Worm (Caenorhabditis elegans) whole organism, L4 larva: ENCODE results near the gene srt-11.
A peak's percentile ranks its signal among the peaks of the same experiment; 100 is the strongest.
"Not testable (repeated sequence)": the region's sequence is repeated elsewhere in the genome, so short reads cannot be mapped to it uniquely, and the experiment has no call there.

Experiments used
- F10B5.3 ChIP-seq: sonication (generic microtip); optimal IDR thresholded peaks from 2 replicates; lab custom pipeline; 2016; ENCODE audit warnings: mild to moderate bottlenecking, missing genetic modification characterization, missing compliant biosample characterization
- F26F4.8 ChIP-seq: fragments of 200-800 bp; sonication (Bioruptor generic); conservative IDR thresholded peaks from 2 replicates; pipeline ENCODE4 v1.3.6; 2022; ENCODE audit warnings: missing genetic modification characterization, missing compliant biosample characterization
- Y48G9A.11 ChIP-seq: fragments of 200-800 bp; sonication (Bioruptor generic); IDR thresholded peaks from 2 replicates; pipeline ENCODE4 v1.3.6; 2022; ENCODE audit warnings: missing genetic modification reagents, missing genetic modification characterization, missing compliant biosample characterization
- Y5F2A.4 ChIP-seq: fragments of 200-800 bp; sonication (Bioruptor generic); optimal IDR thresholded peaks from 2 replicates; lab custom pipeline; 2018; ENCODE audit warnings: mild to moderate bottlenecking, missing genetic modification characterization, missing compliant biosample characterization
- Y75B8A.6 ChIP-seq: fragments of 200-800 bp; sonication (Bioruptor generic); IDR thresholded peaks from 2 replicates; pipeline ENCODE4 v1.3.6; 2022; ENCODE audit warnings: missing genetic modification reagents, missing genetic modification characterization, missing compliant biosample characterization
- aha-1 ChIP-seq: fragments of 150-350 bp; peaks from one replicate; lab custom pipeline; 2014; ENCODE audit warnings: missing biosample characterization, missing genetic modification characterization
- ama-1 ChIP-seq: fragments of 150-350 bp; optimal IDR thresholded peaks from 2 replicates; lab custom pipeline; 2014; ENCODE audit warnings: inconsistent platforms, mixed read lengths
- arid-1 ChIP-seq: fragments of 200-800 bp; sonication (Bioruptor generic); conservative IDR thresholded peaks from 2 replicates; pipeline ENCODE4 v1.3.6; 2022; ENCODE audit warnings: missing genetic modification reagents, missing genetic modification characterization, missing compliant biosample characterization
- ceh-82 ChIP-seq: sonication (generic microtip); optimal IDR thresholded peaks from 2 replicates; lab custom pipeline; 2017; ENCODE audit warnings: missing biosample characterization, missing genetic modification characterization
- cey-2 ChIP-seq: sonication (generic microtip); optimal IDR thresholded peaks from 3 replicates; lab custom pipeline; 2017; ENCODE audit warnings: missing genetic modification characterization, mild to moderate bottlenecking, missing compliant biosample characterization, antibody characterized with exemption, borderline replicate concordance; ENCODE audit not compliant: insufficient read depth
- daf-12 ChIP-seq: fragments of 150-350 bp; optimal IDR thresholded peaks from 2 replicates; lab custom pipeline; 2014; ENCODE audit warnings: missing biosample characterization, missing genetic modification reagents, missing genetic modification characterization
- daf-16 ChIP-seq, 3 experiments: sonication (generic microtip); optimal IDR thresholded peaks; 2 replicates each; lab custom pipeline; 2016 to 2017; ENCODE audit warnings: missing genetic modification characterization in 3 of 3, missing genetic modification reagents in 3 of 3, mild to moderate bottlenecking in 2 of 3, missing compliant biosample characterization in 2 of 3, missing biosample characterization in 1 of 3, moderate library complexity in 1 of 3
- dmd-6 ChIP-seq: fragments of 200-800 bp; sonication (Bioruptor generic); IDR thresholded peaks from 2 replicates; pipeline ENCODE4 v1.3.6; 2022; ENCODE audit warnings: missing genetic modification reagents, missing genetic modification characterization, missing compliant biosample characterization
- dmd-9 ChIP-seq: fragments of 200-800 bp; sonication (Bioruptor generic); IDR thresholded peaks from 2 replicates; pipeline ENCODE4 v1.3.6; 2022; ENCODE audit warnings: missing genetic modification reagents, missing genetic modification characterization, missing compliant biosample characterization
- egl-27 ChIP-seq: sonication (generic microtip); optimal IDR thresholded peaks from 3 replicates; lab custom pipeline; 2017; ENCODE audit warnings: missing biosample characterization, missing genetic modification reagents, missing genetic modification characterization
- egl-43 ChIP-seq: fragments of 200-800 bp; sonication (Bioruptor generic); IDR thresholded peaks from 2 replicates; pipeline ENCODE4 v1.3.6; 2022; ENCODE audit warnings: missing genetic modification reagents, missing genetic modification characterization, missing compliant biosample characterization
- fos-1 ChIP-seq: fragments of 150-350 bp; optimal IDR thresholded peaks from 2 replicates; lab custom pipeline; 2014; ENCODE audit warnings: missing biosample characterization, missing genetic modification characterization
- hif-1 ChIP-seq, 2 experiments: sonication (generic microtip); optimal IDR thresholded peaks; 2 replicates each; lab custom pipeline; 2016 to 2017; ENCODE audit warnings: missing compliant biosample characterization in 2 of 2, missing genetic modification characterization in 2 of 2, missing genetic modification reagents in 2 of 2, missing genotype in 2 of 2, mild to moderate bottlenecking in 1 of 2
- hlh-11 ChIP-seq: fragments of 200-800 bp; sonication (Bioruptor generic); optimal IDR thresholded peaks from 2 replicates; lab custom pipeline; 2018; ENCODE audit warnings: mild to moderate bottlenecking, missing genetic modification characterization, missing compliant biosample characterization
- hlh-30 ChIP-seq: sonication (generic microtip); optimal IDR thresholded peaks from 2 replicates; lab custom pipeline; 2017; ENCODE audit warnings: antibody characterized with exemption, mild to moderate bottlenecking, missing genetic modification characterization, missing compliant biosample characterization; ENCODE audit not compliant: insufficient read depth
- hmg-1.1 ChIP-seq: fragments of 200-800 bp; sonication (Bioruptor generic); IDR thresholded peaks from 2 replicates; pipeline ENCODE4 v1.3.6; 2022; ENCODE audit warnings: missing genetic modification reagents, missing genetic modification characterization, missing compliant biosample characterization
- lim-7 ChIP-seq: fragments of 200-800 bp; sonication (Bioruptor generic); IDR thresholded peaks from 2 replicates; pipeline ENCODE4 v1.3.6; 2022; ENCODE audit warnings: missing genetic modification characterization, missing compliant biosample characterization
- lin-1 ChIP-seq: fragments of 200-800 bp; sonication (Bioruptor generic); IDR thresholded peaks from 2 replicates; pipeline ENCODE4 v1.3.6; 2022; ENCODE audit warnings: missing genetic modification reagents, missing genetic modification characterization, missing compliant biosample characterization
- lin-38 ChIP-seq: fragments of 200-800 bp; sonication (Bioruptor generic); IDR thresholded peaks from 2 replicates; pipeline ENCODE4 v1.3.6; 2022; ENCODE audit warnings: missing genetic modification reagents, missing genetic modification characterization, missing compliant biosample characterization
- lin-39 ChIP-seq: fragments of 150-350 bp; optimal IDR thresholded peaks from 2 replicates; lab custom pipeline; 2014; ENCODE audit warnings: missing biosample characterization, missing genetic modification reagents, missing genetic modification characterization
- madf-5 ChIP-seq, 2 experiments: fragments of 200-800 bp; sonication (Bioruptor generic); IDR thresholded peaks; 2 replicates each; pipeline ENCODE4 v1.3.6; 2022; ENCODE audit warnings: missing compliant biosample characterization in 2 of 2, missing genetic modification characterization in 2 of 2
- mdt-29 ChIP-seq: fragments of 200-800 bp; sonication (Bioruptor generic); IDR thresholded peaks from 2 replicates; pipeline ENCODE4 v1.3.6; 2022; ENCODE audit warnings: missing genetic modification reagents, missing genetic modification characterization, missing compliant biosample characterization
- mes-2 ChIP-seq: sonication (generic microtip); optimal IDR thresholded peaks from 2 replicates; lab custom pipeline; 2016; ENCODE audit warnings: missing genotype, mild to moderate bottlenecking, missing genetic modification characterization, missing compliant biosample characterization; ENCODE audit not compliant: poor library complexity, severe bottlenecking
- mxl-2 ChIP-seq: fragments of 200-800 bp; sonication (Bioruptor generic); conservative IDR thresholded peaks from 2 replicates; pipeline ENCODE4 v1.3.6; 2022; ENCODE audit warnings: missing genetic modification reagents, missing genetic modification characterization, missing compliant biosample characterization
- mxl-3 ChIP-seq: fragments of 200-800 bp; sonication (Bioruptor generic); optimal IDR thresholded peaks from 2 replicates; lab custom pipeline; 2018; ENCODE audit warnings: mild to moderate bottlenecking, missing genetic modification characterization, missing compliant biosample characterization
- nhr-10 ChIP-seq: fragments of 150-350 bp; optimal IDR thresholded peaks from 2 replicates; lab custom pipeline; 2014; ENCODE audit warnings: missing biosample characterization, missing genetic modification characterization
- nhr-25 ChIP-seq: sonication (generic microtip); optimal IDR thresholded peaks from 2 replicates; lab custom pipeline; 2017; ENCODE audit warnings: missing genetic modification characterization, mild to moderate bottlenecking, missing compliant biosample characterization, antibody characterized with exemption, moderate library complexity, borderline replicate concordance; ENCODE audit not compliant: insufficient read depth
- nhr-41 ChIP-seq: fragments of 200-800 bp; sonication (Bioruptor generic); IDR thresholded peaks from 2 replicates; pipeline ENCODE4 v1.3.6; 2022; ENCODE audit warnings: missing genetic modification reagents, missing genetic modification characterization, missing compliant biosample characterization
- nhr-42 ChIP-seq: fragments of 200-800 bp; sonication (Bioruptor generic); IDR thresholded peaks from 2 replicates; pipeline ENCODE4 v1.3.6; 2022; ENCODE audit warnings: missing genetic modification characterization, missing compliant biosample characterization
- nhr-77 ChIP-seq: fragments of 150-350 bp; optimal IDR thresholded peaks from 2 replicates; lab custom pipeline; 2014; ENCODE audit warnings: missing biosample characterization, missing genetic modification characterization
- pha-4 ChIP-seq, 2 experiments: fragments of 150-350 bp in 1 of 2; fragments of 200-800 bp in 1 of 2; sonication (Bioruptor generic) in 1 of 2; IDR thresholded peaks in 1 of 2; optimal IDR thresholded peaks in 1 of 2; 2 replicates each; pipeline versions ENCODE4 v1.3.6 to Lab custom; 2014 to 2022; ENCODE audit warnings: missing genetic modification characterization in 2 of 2, missing genetic modification reagents in 2 of 2, missing biosample characterization in 1 of 2, missing compliant biosample characterization in 1 of 2
- php-3 ChIP-seq: fragments of 200-800 bp; sonication (Bioruptor generic); IDR thresholded peaks from 2 replicates; pipeline ENCODE4 v1.3.6; 2022; ENCODE audit warnings: missing genetic modification reagents, missing genetic modification characterization, missing compliant biosample characterization
- saeg-2 ChIP-seq: fragments of 200-800 bp; sonication (Bioruptor generic); IDR thresholded peaks from 2 replicates; pipeline ENCODE4 v1.3.6; 2022; ENCODE audit warnings: missing genetic modification reagents, missing genetic modification characterization, missing compliant biosample characterization
- skn-1 ChIP-seq: fragments of 150-350 bp; optimal IDR thresholded peaks from 2 replicates; lab custom pipeline; 2014; ENCODE audit warnings: missing biosample characterization, missing genetic modification characterization
- spr-1 ChIP-seq: sonication (generic microtip); optimal IDR thresholded peaks from 2 replicates; lab custom pipeline; 2016; ENCODE audit warnings: mild to moderate bottlenecking, missing genetic modification characterization, missing compliant biosample characterization
- tra-1 ChIP-seq: fragments of 200-800 bp; sonication (Bioruptor generic); IDR thresholded peaks from 2 replicates; pipeline ENCODE4 v1.3.6; 2022; ENCODE audit warnings: missing genetic modification reagents, missing genetic modification characterization, missing compliant biosample characterization
- vab-7 ChIP-seq: fragments of 200-800 bp; sonication (Bioruptor generic); IDR thresholded peaks from 2 replicates; pipeline ENCODE4 v1.3.6; 2022; ENCODE audit warnings: missing genetic modification reagents, missing genetic modification characterization, missing compliant biosample characterization

The srt-11 gene

ce11 chrII:14801086-14801531 lies 4.7 kb upstream of the srt-11 start (continued):
- TF ChIP-seq spr-1 (tag; lab: Kevin White, UChicago) (peak; percentile 20), aha-1 (tag; lab: Kevin White, UChicago) (peak; percentile 75), nhr-41 (GFP tag; lab: Robert Waterston, UW) (0 out of 2 replicates have a peak, but pooled peaks have one; percentile 33), saeg-2 (GFP tag; lab: Robert Waterston, UW) (no peak)

- TF ChIP-seq hmg-1.1 (GFP tag; lab: Robert Waterston, UW) (0 out of 2 replicates have a peak, but pooled peaks have one; percentile 17), madf-5 (GFP tag; IDR thresholded peaks at IDR 0.05; lab: Robert Waterston, UW) (0 out of 4 replicates have a peak, but pooled peaks of 1 of the 2 experiments have one; percentile 58), mes-2 (tag; lab: Kevin White, UChicago) (peak; percentile 21), dmd-6 (GFP tag; lab: Robert Waterston, UW) (0 out of 2 replicates have a peak, but pooled peaks have one; percentile 8), pha-4 (GFP tag; IDR thresholded peaks at IDR 0.05; lab: Robert Waterston, UW) (peak; percentile 46; the same call in 1 of the 2 replicates), mdt-29 (0 out of 2 replicates have a peak, but pooled peaks have one; percentile 56), Y48G9A.11 (GFP tag; lab: Robert Waterston, UW) (peak; percentile 9; the same call in 1 of the 2 replicates), lim-7 (GFP tag; lab: Robert Waterston, UW) (peak; percentile 11; the same call in 1 of the 2 replicates), lin-38 (peak; percentile 65), arid-1 (GFP tag; lab: Robert Waterston, UW) (peak; percentile 39; the same call in 1 of the 2 replicates), F26F4.8 (GFP tag; lab: Robert Waterston, UW) (0 out of 2 replicates have a peak, but pooled peaks have one; percentile 47), vab-7 (GFP tag; lab: Robert Waterston, UW) (peak; percentile 57), egl-43 (GFP tag; lab: Robert Waterston, UW) (peak; percentile 58; the same call in 1 of the 2 replicates), Y75B8A.6 (GFP tag; lab: Robert Waterston, UW) (0 out of 2 replicates have a peak, but pooled peaks have one; percentile 32)
- TF ChIP-seq pha-4 (tag; optimal IDR thresholded peaks at IDR 0.05; lab: Kevin White, UChicago): not testable (repeated sequence)
These were observed 3.3 kb upstream of the srt-11 start for ce11 chrII:14802527-14802926.

ce11 chrII:14804259-14804899 lies 1.4 kb upstream of the srt-11 start, which contains the start of gene W01D2.3:
Gene W01D2.3, minus strand, starts transcription at chrII:14804309.
- TF ChIP-seq mxl-3 (GFP tag; lab: Kevin White, UChicago) (peak; percentile 69), daf-16 (GFP tag; optimal IDR thresholded peaks at IDR 0.05; lab: Kevin White, UChicago) (peak; percentile 32 to 69), daf-16 (tag; optimal IDR thresholded peaks at IDR 0.05; lab: Kevin White, UChicago) (peak; percentile 56), Y5F2A.4 (GFP tag; lab: Kevin White, UChicago) (peak; percentile 49), hlh-30 (tag; lab: Kevin White, UChicago) (peak; percentile 64), nhr-10 (tag; lab: Kevin White, UChicago) (no peak), nhr-25 (tag; lab: Kevin White, UChicago) (peak; percentile 86), mdt-29 (0 out of 2 replicates have a peak, but pooled peaks have one; percentile 37), dmd-9 (peak; percentile 53; the same call in 1 of the 2 replicates), fos-1 (tag; lab: Kevin White, UChicago) (no peak), lin-39 (no peak), mxl-2 (GFP tag; lab: Robert Waterston, UW) (0 out of 2 replicates have a peak, but pooled peaks have one; percentile 49), hlh-11 (tag; lab: Kevin White, UChicago) (peak; percentile 69), skn-1 (tag; lab: Kevin White, UChicago) (no peak), lin-1 (GFP tag; lab: Robert Waterston, UW) (peak; percentile 78), daf-12 (tag; lab: Kevin White, UChicago) (no peak), ceh-82 (tag; lab: Kevin White, UChicago) (no peak), madf-5 (GFP tag; IDR thresholded peaks at IDR 0.05; lab: Robert Waterston, UW) (0 out of 4 replicates have a peak, but pooled peaks have one; percentile 42 to 56), tra-1 (GFP tag; lab: Robert Waterston, UW) (peak; percentile 71; the same call in 1 of the 2 replicates), php-3 (GFP tag; lab: Robert Waterston, UW) (peak; percentile 55; the same call in 1 of the 2 replicates), nhr-77 (tag; lab: Kevin White, UChicago) (peak; percentile 39), cey-2 (tag; lab: Kevin White, UChicago) (peak; percentile 35), ama-1 (no peak), aha-1 (tag; lab: Kevin White, UChicago) (peak; percentile 14), nhr-42 (GFP tag; lab: Robert Waterston, UW) (peak; percentile 89), Y75B8A.6 (GFP tag; lab: Robert Waterston, UW) (no peak), egl-27 (tag; lab: Kevin White, UChicago) (no peak), F10B5.3 (peak; percentile 61), hif-1 (tag; optimal IDR thresholded peaks at IDR 0.05; lab: Kevin White, UChicago) (peak in 1 of 2 experiments; percentile 65)
